Worm (Caenorhabditis elegans) whole organism, L2 larva: Measurements from ENCODE around the gene ugt-10.

ENCODE experiments used
- ZK546.5 ChIP-seq: sonication (generic microtip); optimal IDR thresholded peaks from 2 replicates; lab custom pipeline; 2017; ENCODE audit warnings: missing biosample characterization, missing genetic modification characterization
- ama-1 ChIP-seq: fragments of 150-350 bp; optimal IDR thresholded peaks from 2 replicates; lab custom pipeline; 2018; ENCODE audit warnings: inconsistent platforms
- ceh-82 ChIP-seq: fragments of 150-350 bp; optimal IDR thresholded peaks from 2 replicates; lab custom pipeline; 2014; ENCODE audit warnings: missing biosample characterization, missing genetic modification characterization
- elt-1 ChIP-seq: fragments of 150-350 bp; optimal IDR thresholded peaks from 2 replicates; lab custom pipeline; 2014; ENCODE audit warnings: missing biosample characterization, missing genetic modification characterization
- elt-3 ChIP-seq: sonication (generic microtip); optimal IDR thresholded peaks from 2 replicates; lab custom pipeline; 2017; ENCODE audit warnings: missing biosample characterization, missing genetic modification characterization
- lin-39 ChIP-seq: fragments of 150-350 bp; optimal IDR thresholded peaks from 2 replicates; lab custom pipeline; 2014; ENCODE audit warnings: missing biosample characterization, missing genetic modification reagents, missing genetic modification characterization
- nhr-11 ChIP-seq: fragments of 150-350 bp; optimal IDR thresholded peaks from 2 replicates; lab custom pipeline; 2014; ENCODE audit warnings: missing biosample characterization, missing genetic modification characterization
- nhr-129 ChIP-seq: fragments of 150-350 bp; optimal IDR thresholded peaks from 2 replicates; lab custom pipeline; 2014; ENCODE audit warnings: missing biosample characterization, missing genetic modification characterization
- nhr-237 ChIP-seq: fragments of 150-350 bp; optimal IDR thresholded peaks from 2 replicates; lab custom pipeline; 2014; ENCODE audit warnings: missing biosample characterization, missing genetic modification characterization
- sem-4 ChIP-seq: fragments of 150-350 bp; optimal IDR thresholded peaks from 2 replicates; lab custom pipeline; 2014; ENCODE audit warnings: missing biosample characterization, missing genetic modification reagents, missing genetic modification characterization
- skn-1 ChIP-seq: sonication (generic microtip); optimal IDR thresholded peaks from 2 replicates; lab custom pipeline; 2017; ENCODE audit warnings: missing biosample characterization, missing genetic modification characterization
- ztf-11 ChIP-seq: sonication (generic microtip); optimal IDR thresholded peaks from 2 replicates; lab custom pipeline; 2017; ENCODE audit warnings: missing biosample characterization, missing genetic modification characterization

ce11 chrV:4881377-4881776 lies 18.5 kb downstream of the ugt-10 start, which contains the start of gene str-32:
- TF ChIP-seq ama-1 (lab: Kevin White, UChicago) (no peak), elt-3 (tag; lab: Kevin White, UChicago) (no peak), lin-39 (tag; lab: Kevin White, UChicago) (no peak), ceh-82 (tag; lab: Kevin White, UChicago) (no peak), sem-4 (tag; lab: Kevin White, UChicago) (no peak), nhr-237 (tag; lab: Kevin White, UChicago) (no peak), elt-1 (tag; lab: Kevin White, UChicago) (no peak), skn-1 (tag; lab: Kevin White, UChicago) (no peak), nhr-11 (no peak), ZK546.5 (tag; lab: Kevin White, UChicago) (no peak), nhr-129 (tag; lab: Kevin White, UChicago) (no peak), ztf-11 (tag; lab: Kevin White, UChicago) (no peak)
